Fruit fly (Drosophila melanogaster) whole organism, embryonic: ENCODE measurements around the gene ND-30.

Experiments used
- CoRest ChIP-seq: fragments of 200-800 bp; sonication (Bioruptor generic); optimal IDR thresholded peaks from 3 replicates; lab custom pipeline; 2018; ENCODE audit warnings: missing biosample characterization, mild to moderate bottlenecking, missing genetic modification characterization, moderate library complexity
- NC2β ChIP-seq: fragments of 200-800 bp; sonication (Bioruptor generic); optimal IDR thresholded peaks from 2 replicates; lab custom pipeline; 2016; ENCODE audit warnings: missing biosample characterization, missing genetic modification characterization
- bowl ChIP-seq: fragments of 200-800 bp; sonication (Bioruptor generic); IDR thresholded peaks from 2 replicates; pipeline ENCODE4 v1.3.6; 2022; ENCODE audit warnings: missing biosample characterization, missing genetic modification characterization

- TF ChIP-seq NC2β, result no peak
- no peak for TF ChIP-seq CoRest (tag; lab: Kevin White, UChicago)
- no peak for TF ChIP-seq bowl (GFP tag; lab: Robert Waterston, UW)
Measured at dm6 chr3L:3177872-3178271, 18.5 kb upstream of the ND-30 start.
